Worm (Caenorhabditis elegans) whole organism, L4 larva: ENCODE measurements around the gene C25G4.8.

Experiments
- F10B5.3 ChIP-seq: sonication (generic microtip); optimal IDR thresholded peaks from 2 replicates; lab custom pipeline; 2016; ENCODE audit warnings: mild to moderate bottlenecking, missing genetic modification characterization, missing compliant biosample characterization
- F44E2.7 ChIP-seq: fragments of 200-800 bp; sonication (Bioruptor generic); IDR thresholded peaks from 2 replicates; pipeline ENCODE4 v2.1.2; 2022; ENCODE audit warnings: missing genetic modification characterization, missing compliant biosample characterization
- T20F7.1 ChIP-seq: fragments of 200-800 bp; sonication (Bioruptor generic); optimal IDR thresholded peaks from 2 replicates; lab custom pipeline; 2018; ENCODE audit warnings: mild to moderate bottlenecking, missing genetic modification characterization, missing compliant biosample characterization
- T26A8.4 ChIP-seq: fragments of 200-800 bp; sonication (Bioruptor generic); IDR thresholded peaks from 2 replicates; pipeline ENCODE4 v1.3.6; 2022; ENCODE audit warnings: missing genetic modification characterization, missing compliant biosample characterization
- Y48G9A.11 ChIP-seq: fragments of 200-800 bp; sonication (Bioruptor generic); IDR thresholded peaks from 2 replicates; pipeline ENCODE4 v1.3.6; 2022; ENCODE audit warnings: missing genetic modification reagents, missing genetic modification characterization, missing compliant biosample characterization
- Y5F2A.4 ChIP-seq: fragments of 200-800 bp; sonication (Bioruptor generic); optimal IDR thresholded peaks from 2 replicates; lab custom pipeline; 2018; ENCODE audit warnings: mild to moderate bottlenecking, missing genetic modification characterization, missing compliant biosample characterization
- Y75B8A.6 ChIP-seq: fragments of 200-800 bp; sonication (Bioruptor generic); IDR thresholded peaks from 2 replicates; pipeline ENCODE4 v1.3.6; 2022; ENCODE audit warnings: missing genetic modification reagents, missing genetic modification characterization, missing compliant biosample characterization
- ZK337.2 ChIP-seq: fragments of 200-800 bp; sonication (Bioruptor generic); IDR thresholded peaks from 2 replicates; pipeline ENCODE4 v1.3.6; 2022; ENCODE audit warnings: missing genetic modification reagents, missing genetic modification characterization, missing compliant biosample characterization
- ZK546.5 ChIP-seq, 2 experiments: sonication (generic microtip); optimal IDR thresholded peaks; 2 replicates each; lab custom pipeline; 2017; ENCODE audit warnings: missing biosample characterization in 2 of 2, missing genetic modification characterization in 2 of 2
- aha-1 ChIP-seq: fragments of 150-350 bp; peaks from one replicate; lab custom pipeline; 2014; ENCODE audit warnings: missing biosample characterization, missing genetic modification characterization
- arid-1 ChIP-seq: fragments of 200-800 bp; sonication (Bioruptor generic); conservative IDR thresholded peaks from 2 replicates; pipeline ENCODE4 v1.3.6; 2022; ENCODE audit warnings: missing genetic modification reagents, missing genetic modification characterization, missing compliant biosample characterization
- attf-4 ChIP-seq: sonication (generic microtip); optimal IDR thresholded peaks from 3 replicates; lab custom pipeline; 2017; ENCODE audit warnings: missing biosample characterization, missing genetic modification characterization
- ceh-32 ChIP-seq: sonication (generic microtip); optimal IDR thresholded peaks from 2 replicates; lab custom pipeline; 2016; ENCODE audit warnings: mild to moderate bottlenecking, missing genetic modification characterization, missing compliant biosample characterization; ENCODE audit not compliant: poor library complexity
- ceh-62 ChIP-seq: sonication (generic microtip); optimal IDR thresholded peaks from 2 replicates; lab custom pipeline; 2017; ENCODE audit warnings: missing biosample characterization, missing genetic modification characterization
- ceh-82 ChIP-seq: sonication (generic microtip); optimal IDR thresholded peaks from 2 replicates; lab custom pipeline; 2017; ENCODE audit warnings: missing biosample characterization, missing genetic modification characterization
- ctbp-1 ChIP-seq: fragments of 200-800 bp; sonication (Bioruptor generic); IDR thresholded peaks from 2 replicates; pipeline ENCODE4 v1.3.6; 2022; ENCODE audit warnings: missing genetic modification reagents, missing genetic modification characterization, missing compliant biosample characterization
- daf-8 ChIP-seq: fragments of 200-800 bp; sonication (Bioruptor generic); IDR thresholded peaks from 2 replicates; pipeline ENCODE4 v1.3.6; 2022; ENCODE audit warnings: missing genetic modification characterization, missing compliant biosample characterization
- dmd-6 ChIP-seq: fragments of 200-800 bp; sonication (Bioruptor generic); IDR thresholded peaks from 2 replicates; pipeline ENCODE4 v1.3.6; 2022; ENCODE audit warnings: missing genetic modification reagents, missing genetic modification characterization, missing compliant biosample characterization
- dmd-8 ChIP-seq: fragments of 200-800 bp; sonication (Bioruptor generic); IDR thresholded peaks from 2 replicates; pipeline ENCODE4 v1.3.6; 2022; ENCODE audit warnings: missing genetic modification characterization, missing compliant biosample characterization
- egl-27 ChIP-seq: sonication (generic microtip); optimal IDR thresholded peaks from 3 replicates; lab custom pipeline; 2017; ENCODE audit warnings: missing biosample characterization, missing genetic modification reagents, missing genetic modification characterization
- egl-43 ChIP-seq: fragments of 200-800 bp; sonication (Bioruptor generic); IDR thresholded peaks from 2 replicates; pipeline ENCODE4 v1.3.6; 2022; ENCODE audit warnings: missing genetic modification reagents, missing genetic modification characterization, missing compliant biosample characterization
- fos-1 ChIP-seq: fragments of 150-350 bp; optimal IDR thresholded peaks from 2 replicates; lab custom pipeline; 2014; ENCODE audit warnings: missing biosample characterization, missing genetic modification characterization
- hlh-11 ChIP-seq: fragments of 200-800 bp; sonication (Bioruptor generic); optimal IDR thresholded peaks from 2 replicates; lab custom pipeline; 2018; ENCODE audit warnings: mild to moderate bottlenecking, missing genetic modification characterization, missing compliant biosample characterization
- jun-1 ChIP-seq: fragments of 150-350 bp; optimal IDR thresholded peaks from 2 replicates; lab custom pipeline; 2014; ENCODE audit warnings: missing biosample characterization, missing genetic modification reagents, missing genetic modification characterization
- lin-29 ChIP-seq: fragments of 200-800 bp; sonication (Bioruptor generic); IDR thresholded peaks from 2 replicates; pipeline ENCODE4 v1.3.6; 2022; ENCODE audit warnings: missing genetic modification reagents, missing genetic modification characterization, missing compliant biosample characterization
- lin-38 ChIP-seq: fragments of 200-800 bp; sonication (Bioruptor generic); IDR thresholded peaks from 2 replicates; pipeline ENCODE4 v1.3.6; 2022; ENCODE audit warnings: missing genetic modification reagents, missing genetic modification characterization, missing compliant biosample characterization
- madf-5 ChIP-seq, 2 experiments: fragments of 200-800 bp; sonication (Bioruptor generic); IDR thresholded peaks; 2 replicates each; pipeline ENCODE4 v1.3.6; 2022; ENCODE audit warnings: missing compliant biosample characterization in 2 of 2, missing genetic modification characterization in 2 of 2
- madf-9 ChIP-seq: fragments of 200-800 bp; sonication (Bioruptor generic); conservative IDR thresholded peaks from 2 replicates; pipeline ENCODE4 v1.3.6; 2022; ENCODE audit warnings: missing genetic modification reagents, missing genetic modification characterization, missing compliant biosample characterization
- mdl-1 ChIP-seq, 2 experiments: fragments of 150-350 bp in 1 of 2; sonication (generic microtip) in 1 of 2; optimal IDR thresholded peaks; 2 replicates each; lab custom pipeline; 2014 to 2017; ENCODE audit warnings: missing biosample characterization in 2 of 2, missing genetic modification characterization in 2 of 2
- mxl-3 ChIP-seq: fragments of 200-800 bp; sonication (Bioruptor generic); optimal IDR thresholded peaks from 2 replicates; lab custom pipeline; 2018; ENCODE audit warnings: mild to moderate bottlenecking, missing genetic modification characterization, missing compliant biosample characterization
- nhr-111 ChIP-seq: fragments of 200-800 bp; sonication (Bioruptor generic); optimal IDR thresholded peaks from 2 replicates; lab custom pipeline; 2018; ENCODE audit warnings: mild to moderate bottlenecking, missing genetic modification characterization, missing compliant biosample characterization
- nhr-25 ChIP-seq: sonication (generic microtip); optimal IDR thresholded peaks from 2 replicates; lab custom pipeline; 2017; ENCODE audit warnings: missing genetic modification characterization, mild to moderate bottlenecking, missing compliant biosample characterization, antibody characterized with exemption, moderate library complexity, borderline replicate concordance; ENCODE audit not compliant: insufficient read depth
- nhr-28 ChIP-seq: fragments of 150-350 bp; optimal IDR thresholded peaks from 2 replicates; lab custom pipeline; 2014; ENCODE audit warnings: missing biosample characterization, missing genetic modification characterization
- nhr-41 ChIP-seq: fragments of 200-800 bp; sonication (Bioruptor generic); IDR thresholded peaks from 2 replicates; pipeline ENCODE4 v1.3.6; 2022; ENCODE audit warnings: missing genetic modification reagents, missing genetic modification characterization, missing compliant biosample characterization
- nhr-42 ChIP-seq: fragments of 200-800 bp; sonication (Bioruptor generic); IDR thresholded peaks from 2 replicates; pipeline ENCODE4 v1.3.6; 2022; ENCODE audit warnings: missing genetic modification characterization, missing compliant biosample characterization
- php-3 ChIP-seq: fragments of 200-800 bp; sonication (Bioruptor generic); IDR thresholded peaks from 2 replicates; pipeline ENCODE4 v1.3.6; 2022; ENCODE audit warnings: missing genetic modification reagents, missing genetic modification characterization, missing compliant biosample characterization
- pqm-1 ChIP-seq: sonication (generic microtip); optimal IDR thresholded peaks from 2 replicates; lab custom pipeline; 2017; ENCODE audit warnings: missing biosample characterization, missing genetic modification characterization
- rbr-2 ChIP-seq: sonication (generic microtip); optimal IDR thresholded peaks from 2 replicates; lab custom pipeline; 2016; ENCODE audit warnings: missing genotype, missing genetic modification characterization, missing compliant biosample characterization
- saeg-2 ChIP-seq: fragments of 200-800 bp; sonication (Bioruptor generic); IDR thresholded peaks from 2 replicates; pipeline ENCODE4 v1.3.6; 2022; ENCODE audit warnings: missing genetic modification reagents, missing genetic modification characterization, missing compliant biosample characterization
- sdz-12 ChIP-seq: fragments of 200-800 bp; sonication (Bioruptor generic); optimal IDR thresholded peaks from 2 replicates; lab custom pipeline; 2018; ENCODE audit warnings: mild to moderate bottlenecking, missing genetic modification characterization, missing compliant biosample characterization
- skn-1 ChIP-seq: fragments of 150-350 bp; optimal IDR thresholded peaks from 2 replicates; lab custom pipeline; 2014; ENCODE audit warnings: missing biosample characterization, missing genetic modification characterization
- snpc-1.2 ChIP-seq: fragments of 200-800 bp; sonication (Bioruptor generic); IDR thresholded peaks from 2 replicates; pipeline ENCODE4 v1.3.6; 2022; ENCODE audit warnings: missing genetic modification reagents, missing genetic modification characterization, missing compliant biosample characterization
- unc-130 ChIP-seq: sonication (generic microtip); optimal IDR thresholded peaks from 2 replicates; lab custom pipeline; 2016; ENCODE audit warnings: missing genetic modification reagents, missing genetic modification characterization, missing compliant biosample characterization
- unc-62 ChIP-seq, 3 experiments: fragments of 150-350 bp in 1 of 3; sonication (generic microtip); optimal IDR thresholded peaks in 2 of 3; peaks in 1 of 3; 1 replicate in 1 of 3; 2 replicates in 2 of 3; lab custom pipeline; 2014 to 2017; ENCODE audit warnings: missing biosample characterization in 3 of 3, missing genetic modification characterization in 3 of 3, missing genetic modification reagents in 3 of 3, missing genotype in 1 of 3
- zfp-3 ChIP-seq: fragments of 200-800 bp; sonication (Bioruptor generic); conservative IDR thresholded peaks from 2 replicates; pipeline ENCODE4 v1.3.6; 2022; ENCODE audit warnings: missing genetic modification reagents, missing genetic modification characterization, missing compliant biosample characterization

The C25G4.8 gene

DNA sequence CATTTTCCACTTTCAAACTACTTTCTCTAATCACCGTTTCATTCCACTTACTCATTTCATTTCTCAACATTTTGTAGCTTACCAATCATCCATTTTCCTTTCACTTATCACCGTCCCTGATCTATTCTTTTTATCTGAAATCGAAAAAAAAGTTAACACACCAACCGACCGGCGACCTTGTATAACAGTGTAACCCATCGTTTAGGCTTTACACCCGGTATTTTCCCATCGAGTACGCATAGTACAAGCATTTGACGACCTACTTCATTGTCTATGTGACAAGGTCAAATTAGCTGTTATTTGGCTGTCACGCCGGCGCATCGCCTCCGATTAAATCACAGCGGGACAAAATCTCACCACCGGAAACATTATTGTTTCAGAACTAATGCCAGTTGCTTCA is 33.8 kb downstream of the C25G4.8 start:
- TF ChIP-seq T20F7.1 (GFP tag; lab: Kevin White, UChicago) (no peak), mxl-3 (no peak), Y5F2A.4 (GFP tag; lab: Kevin White, UChicago) (no peak), unc-62 (GFP tag; optimal IDR thresholded peaks at IDR 0.05 in 1 of 2; lab: Kevin White, UChicago) (peak in 1 of 2 experiments; percentile 86), unc-62 (tag; optimal IDR thresholded peaks at IDR 0.05; lab: Kevin White, UChicago) (no peak), nhr-25 (tag; lab: Kevin White, UChicago) (peak; percentile 9), aha-1 (tag; lab: Kevin White, UChicago) (peak; percentile 16), lin-38 (GFP tag; lab: Robert Waterston, UW) (no peak)

DNA sequence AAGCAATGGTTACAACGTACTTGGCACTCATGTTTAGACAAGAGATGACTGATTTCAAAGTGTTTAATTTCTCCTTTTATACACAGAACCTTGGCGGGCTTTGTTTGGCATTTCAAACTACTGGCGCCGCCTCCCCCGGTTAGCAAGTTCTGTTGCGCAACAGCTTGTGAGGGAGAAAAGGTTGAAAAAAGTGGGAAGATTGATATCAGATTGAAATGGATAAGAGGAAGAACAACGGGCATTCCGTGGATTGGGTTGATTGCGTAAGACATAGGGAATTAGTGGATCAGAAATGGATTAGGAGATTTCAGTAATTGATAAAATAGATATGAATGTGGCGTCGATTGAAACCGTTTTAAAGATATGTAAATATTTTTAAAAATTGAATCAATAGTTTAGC is 34.8 kb downstream of the C25G4.8 start, which contains the start of gene col-130:
TSS of gene col-130 (minus strand) at position 50 of the 400 bp plus-strand sequence.
- TF ChIP-seq zfp-3 (no peak), nhr-42 (GFP tag; lab: Robert Waterston, UW) (no peak), ctbp-1 (GFP tag; lab: Robert Waterston, UW) (no peak), mdl-1 (tag; optimal IDR thresholded peaks at IDR 0.05; lab: Kevin White, UChicago) (no peak), unc-62 (GFP tag; optimal IDR thresholded peaks at IDR 0.05 in 1 of 2; lab: Kevin White, UChicago) (no peak), unc-62 (tag; optimal IDR thresholded peaks at IDR 0.05; lab: Kevin White, UChicago) (no peak), mxl-3 (peak; percentile 2), aha-1 (tag; lab: Kevin White, UChicago) (peak; percentile 4), egl-43 (GFP tag; lab: Robert Waterston, UW) (no peak), daf-8 (GFP tag; lab: Robert Waterston, UW) (no peak), pqm-1 (tag; lab: Kevin White, UChicago) (no peak), rbr-2 (tag; lab: Kevin White, UChicago) (no peak)

DNA sequence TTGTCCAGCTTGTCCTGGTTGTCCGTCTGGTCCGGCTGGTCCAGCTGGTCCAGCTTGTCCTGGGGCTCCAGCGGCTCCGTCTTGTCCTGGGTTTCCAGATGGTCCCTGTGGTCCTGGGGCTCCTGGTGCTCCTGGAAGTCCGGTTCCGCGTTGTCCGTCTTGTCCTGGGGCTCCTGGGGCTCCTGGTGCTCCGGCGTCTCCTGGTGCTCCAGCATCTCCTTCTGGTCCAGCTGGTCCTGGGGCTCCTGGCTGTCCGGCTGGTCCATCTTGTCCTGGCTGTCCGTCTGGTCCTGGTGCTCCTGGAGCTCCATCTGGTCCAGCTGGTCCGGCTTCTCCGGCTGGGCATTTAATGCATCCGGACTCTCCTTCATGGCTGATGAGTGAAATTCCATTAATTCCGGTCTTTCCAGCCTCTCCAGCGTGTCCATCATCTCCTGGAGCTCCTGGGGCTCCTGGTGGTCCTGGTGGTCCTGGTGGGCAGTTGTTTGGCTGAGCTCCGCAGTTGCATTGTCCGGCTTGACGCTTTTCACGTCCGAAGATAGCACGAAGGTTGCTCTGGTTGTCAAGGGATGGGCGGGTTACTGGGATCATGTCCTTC is 35.5 kb downstream of the C25G4.8 start:
- TF ChIP-seq ZK546.5 (tag; optimal IDR thresholded peaks at IDR 0.05; lab: Kevin White, UChicago) (no peak), rbr-2 (tag; lab: Kevin White, UChicago) (no peak), ZK337.2 (no peak), lin-38 (GFP tag; lab: Robert Waterston, UW) (no peak), unc-130 (GFP tag; lab: Kevin White, UChicago) (no peak), ceh-32 (tag; lab: Kevin White, UChicago) (no peak), nhr-42 (GFP tag; lab: Robert Waterston, UW) (no peak), nhr-28 (tag; lab: Kevin White, UChicago) (no peak), attf-4 (tag; lab: Kevin White, UChicago) (no peak), egl-27 (tag; lab: Kevin White, UChicago) (no peak), dmd-8 (GFP tag; lab: Robert Waterston, UW) (no peak), madf-5 (GFP tag; IDR thresholded peaks at IDR 0.05; lab: Robert Waterston, UW) (peak in 1 of 2 experiments; percentile 99; a peak in 2 of 4 replicates), arid-1 (GFP tag; lab: Robert Waterston, UW) (no peak), sdz-12 (GFP tag; lab: Kevin White, UChicago) (no peak), nhr-111 (no peak), Y48G9A.11 (GFP tag; lab: Robert Waterston, UW) (no peak), ceh-82 (no peak), mxl-3 (no peak), lin-29 (GFP tag; lab: Robert Waterston, UW) (0 out of 2 replicates have a peak, but pooled peaks have one; percentile 17), Y75B8A.6 (GFP tag; lab: Robert Waterston, UW) (no peak), dmd-6 (no peak), madf-9 (GFP tag; lab: Robert Waterston, UW) (no peak), ceh-62 (no peak), skn-1 (tag; lab: Kevin White, UChicago) (no peak), F44E2.7 (GFP tag; lab: Robert Waterston, UW) (0 out of 2 replicates have a peak, but pooled peaks have one; percentile 32), T20F7.1 (GFP tag; lab: Kevin White, UChicago) (no peak), nhr-41 (GFP tag; lab: Robert Waterston, UW) (no peak), jun-1 (no peak), fos-1 (tag; lab: Kevin White, UChicago) (no peak), snpc-1.2 (GFP tag; lab: Robert Waterston, UW) (0 out of 2 replicates have a peak, but pooled peaks have one; percentile 5), hlh-11 (tag; lab: Kevin White, UChicago) (peak; percentile 49), php-3 (0 out of 2 replicates have a peak, but pooled peaks have one; percentile 13), saeg-2 (GFP tag; lab: Robert Waterston, UW) (0 out of 2 replicates have a peak, but pooled peaks have one; percentile 36), F10B5.3 (tag; lab: Kevin White, UChicago) (no peak), T26A8.4 (GFP tag; lab: Robert Waterston, UW) (peak; percentile 47; the same call in 1 of the 2 replicates)
